Worm (Caenorhabditis elegans): Measurements from ENCODE around the gene txt-17.

DNA sequence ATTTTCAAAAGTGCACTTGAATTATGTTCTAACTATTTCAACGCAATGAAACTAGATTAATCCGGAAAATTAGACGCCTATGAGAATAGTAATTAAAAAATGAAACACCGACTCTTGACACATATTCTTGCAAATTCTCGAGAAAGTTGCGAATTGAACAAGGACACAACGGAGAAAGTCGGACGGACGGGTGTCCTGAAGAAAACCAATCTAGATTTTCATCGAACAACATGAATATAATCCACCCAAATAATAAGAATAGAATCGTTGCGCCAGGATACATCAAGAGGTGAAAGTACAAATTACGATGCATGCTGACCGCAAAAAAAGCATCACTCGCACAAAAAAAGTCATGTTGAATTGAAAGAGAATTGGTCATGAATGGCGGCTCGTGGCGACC lies 15.9 kb upstream of the txt-17 start:
- no peak for TF ChIP-seq him-1 (tag; optimal IDR thresholded peaks at IDR 0.05)
- no peak for TF ChIP-seq W03F9.2 (tag; optimal IDR thresholded peaks at IDR 0.05)
- no peak for TF ChIP-seq dao-5 (tag; optimal IDR thresholded peaks at IDR 0.05)

All from whole organism, L4/young adult.